Fruit fly (Drosophila melanogaster) whole organism, wandering third instar larva: ENCODE measurements around the gene nst.

Experiments used
- Abd-B ChIP-seq: fragments of >200 bp; optimal IDR thresholded peaks from 2 replicates; lab custom pipeline; 2017; ENCODE audit warnings: missing biosample characterization, missing genetic modification characterization
- CG32264 ChIP-seq: fragments of 200-800 bp; sonication (Bioruptor generic); optimal IDR thresholded peaks from 2 replicates; lab custom pipeline; 2016; ENCODE audit warnings: missing biosample characterization, missing genetic modification characterization
- CG9705 ChIP-seq: fragments of 200-800 bp; sonication (Bioruptor generic); optimal IDR thresholded peaks from 2 replicates; lab custom pipeline; 2018; ENCODE audit warnings: missing biosample characterization, mild to moderate bottlenecking, missing genetic modification characterization
- CrebA ChIP-seq: fragments of 200-800 bp; sonication (Bioruptor generic); optimal IDR thresholded peaks from 2 replicates; lab custom pipeline; 2016; ENCODE audit warnings: missing biosample characterization, mild to moderate bottlenecking, missing genetic modification characterization, borderline replicate concordance
- Dfd ChIP-seq: fragments of >200 bp; optimal IDR thresholded peaks from 2 replicates; lab custom pipeline; 2017; ENCODE audit warnings: missing biosample characterization, missing genetic modification characterization
- Dif ChIP-seq: fragments of 200-275, 200-300 bp; sonication (Bioruptor generic); optimal IDR thresholded peaks from 2 replicates; lab custom pipeline; 2018; ENCODE audit warnings: missing biosample characterization, missing genetic modification characterization; ENCODE audit not compliant: partially characterized antibody
- GATAd ChIP-seq: sonication (Bioruptor generic); optimal IDR thresholded peaks from 2 replicates; lab custom pipeline; 2016; ENCODE audit warnings: missing biosample characterization, missing genetic modification characterization
- HLH106 ChIP-seq: fragments of 200-800 bp; optimal IDR thresholded peaks from 3 replicates; lab custom pipeline; 2019; ENCODE audit warnings: missing biosample characterization, mild to moderate bottlenecking, missing genetic modification characterization, moderate library complexity
- Hnf4 ChIP-seq: fragments of 200-800 bp; sonication (Bioruptor generic); optimal IDR thresholded peaks from 2 replicates; lab custom pipeline; 2016; ENCODE audit warnings: missing biosample characterization, mild to moderate bottlenecking, missing genetic modification characterization
- Hr83 ChIP-seq: fragments of 200-300 bp; sonication (Bioruptor generic); optimal IDR thresholded peaks from 2 replicates; lab custom pipeline; 2016; ENCODE audit warnings: missing biosample characterization, mild to moderate bottlenecking, missing genetic modification characterization, moderate library complexity; ENCODE audit not compliant: poor library complexity, severe bottlenecking
- Mio ChIP-seq: sonication (Bioruptor generic); optimal IDR thresholded peaks from 2 replicates; lab custom pipeline; 2016; ENCODE audit warnings: missing biosample characterization, missing genetic modification characterization
- N ChIP-seq: fragments of >200 bp; optimal IDR thresholded peaks from 2 replicates; lab custom pipeline; 2018; ENCODE audit warnings: missing biosample characterization, missing external identifiers, missing genetic modification characterization
- OdsH ChIP-seq: fragments of 200-800 bp; sonication (Bioruptor generic); optimal IDR thresholded peaks from 2 replicates; lab custom pipeline; 2016; ENCODE audit warnings: missing biosample characterization, mild to moderate bottlenecking, missing genetic modification characterization
- Rel ChIP-seq, 2 experiments: fragments of 200-800 bp; sonication (Bioruptor generic) in 1 of 2; optimal IDR thresholded peaks; 2 replicates in 1 of 2; 3 replicates in 1 of 2; lab custom pipeline; 2016 to 2019; ENCODE audit warnings: mild to moderate bottlenecking in 2 of 2, missing biosample characterization in 2 of 2, missing genetic modification characterization in 2 of 2, moderate library complexity in 1 of 2
- Sp1 ChIP-seq: fragments of 200-800 bp; sonication (Bioruptor generic); optimal IDR thresholded peaks from 3 replicates; lab custom pipeline; 2019; ENCODE audit warnings: missing biosample characterization, mild to moderate bottlenecking, missing genetic modification characterization, moderate library complexity
- Vsx2 ChIP-seq: fragments of 200-300, 225-300 bp; sonication (Bioruptor generic); optimal IDR thresholded peaks from 2 replicates; lab custom pipeline; 2018; ENCODE audit warnings: missing biosample characterization, missing genetic modification characterization; ENCODE audit not compliant: partially characterized antibody
- br ChIP-seq: fragments of 200-800 bp; sonication (Bioruptor generic); optimal IDR thresholded peaks from 2 replicates; lab custom pipeline; 2016; ENCODE audit warnings: missing biosample characterization, missing genetic modification characterization
- brk ChIP-seq: fragments of 200-800 bp; sonication (Bioruptor generic); optimal IDR thresholded peaks from 2 replicates; lab custom pipeline; 2016; ENCODE audit warnings: missing biosample characterization, mild to moderate bottlenecking, missing genetic modification characterization
- dl ChIP-seq, 2 experiments: fragments of 175-275, 200-275 bp in 1 of 2; fragments of 200-275 bp in 1 of 2; sonication (Bioruptor generic); optimal IDR thresholded peaks; lab custom pipeline; 2018; ENCODE audit warnings: mild to moderate bottlenecking in 2 of 2, missing biosample characterization in 2 of 2, missing genetic modification characterization in 2 of 2, moderate library complexity in 2 of 2; ENCODE audit not compliant: partially characterized antibody in 2 of 2, insufficient read depth in 1 of 2
- dsf ChIP-seq: sonication (Bioruptor generic); optimal IDR thresholded peaks from 2 replicates; lab custom pipeline; 2016; ENCODE audit warnings: missing biosample characterization, missing genetic modification characterization, borderline replicate concordance
- foxo ChIP-seq, 2 experiments: fragments of 200-800 bp; sonication (Bioruptor generic); optimal IDR thresholded peaks; 2 replicates in 1 of 2; 3 replicates in 1 of 2; lab custom pipeline; 2016 to 2017; ENCODE audit warnings: missing biosample characterization in 2 of 2, missing genetic modification characterization in 2 of 2
- fru ChIP-seq: fragments of 200-800 bp; sonication (Bioruptor generic); optimal IDR thresholded peaks from 3 replicates; lab custom pipeline; 2016; ENCODE audit warnings: missing biosample characterization, mild to moderate bottlenecking, missing genetic modification characterization
- h ChIP-seq: fragments of 200-800 bp; sonication (Bioruptor generic); optimal IDR thresholded peaks from 3 replicates; lab custom pipeline; 2016; ENCODE audit warnings: missing biosample characterization, mild to moderate bottlenecking, missing genetic modification characterization
- jim ChIP-seq: fragments of 175-275, 200-325 bp; sonication (Bioruptor generic); optimal IDR thresholded peaks from 2 replicates; lab custom pipeline; 2016; ENCODE audit warnings: missing biosample characterization, mild to moderate bottlenecking, missing genetic modification characterization
- lola ChIP-seq: fragments of >200 bp; optimal IDR thresholded peaks from 2 replicates; lab custom pipeline; 2017; ENCODE audit warnings: missing biosample characterization, missing genetic modification characterization
- pan ChIP-seq: fragments of >200 bp; optimal IDR thresholded peaks from 2 replicates; lab custom pipeline; 2017
- psq ChIP-seq: fragments of 200-800 bp; sonication (Bioruptor generic); optimal IDR thresholded peaks from 3 replicates; lab custom pipeline; 2017; ENCODE audit warnings: missing biosample characterization, mild to moderate bottlenecking, missing genetic modification characterization, moderate library complexity
- sv ChIP-seq: fragments of 200-800 bp; sonication (Bioruptor generic); optimal IDR thresholded peaks from 3 replicates; lab custom pipeline; 2016; ENCODE audit warnings: missing biosample characterization, missing genetic modification characterization
- tai ChIP-seq: sonication (Bioruptor generic); optimal IDR thresholded peaks from 2 replicates; lab custom pipeline; 2016; ENCODE audit warnings: missing biosample characterization, missing genetic modification characterization
- usp ChIP-seq: fragments of >200 bp; optimal IDR thresholded peaks from 2 replicates; lab custom pipeline; 2017; ENCODE audit warnings: missing biosample characterization, missing genetic modification characterization
- woc ChIP-seq: sonication (Bioruptor generic); optimal IDR thresholded peaks from 2 replicates; lab custom pipeline; 2016; ENCODE audit warnings: missing biosample characterization, mild to moderate bottlenecking, missing genetic modification characterization

Gene nst

dm6 chr3L:12519315-12519714 lies 10.7 kb downstream of the nst start:
- TF ChIP-seq Sp1 (GFP tag; lab: Kevin White, UChicago): no peak
- TF ChIP-seq Dif: peak; percentile 8
- peak; percentile 25 for TF ChIP-seq h (GFP tag; lab: Kevin White, UChicago)
- no peak for TF ChIP-seq Rel (GFP tag; optimal IDR thresholded peaks at IDR 0.05; lab: Kevin White, UChicago)
- TF ChIP-seq Rel (tag; optimal IDR thresholded peaks at IDR 0.05; lab: Kevin White, UChicago): peak; percentile 38
- no peak for TF ChIP-seq Dfd (GFP tag; lab: Kevin White, UChicago)
- no peak for TF ChIP-seq br (GFP tag; lab: Kevin White, UChicago)

- TF ChIP-seq br (GFP tag; lab: Kevin White, UChicago): no peak
- no peak for TF ChIP-seq Abd-B (GFP tag; lab: Kevin White, UChicago)
- peak; percentile 92 for TF ChIP-seq Dfd (GFP tag; lab: Kevin White, UChicago)
- no peak for TF ChIP-seq Hnf4 (GFP tag; lab: Kevin White, UChicago)
- no peak for TF ChIP-seq Vsx2 (GFP tag; lab: Kevin White, UChicago)
- TF ChIP-seq, all 38 proteins: peak for 1
These were observed 12.3 kb downstream of the nst start for dm6 chr3L:12517443-12518209.

- no peak for TF ChIP-seq CrebA (GFP tag; lab: Kevin White, UChicago)
- no peak for TF ChIP-seq N (GFP tag; lab: Kevin White, UChicago)
- TF ChIP-seq Rel (GFP tag; optimal IDR thresholded peaks at IDR 0.05; lab: Kevin White, UChicago): no peak
- TF ChIP-seq Rel (tag; optimal IDR thresholded peaks at IDR 0.05; lab: Kevin White, UChicago): no peak
- no peak for TF ChIP-seq tai (GFP tag; lab: Kevin White, UChicago)
- no peak for TF ChIP-seq Dfd (GFP tag; lab: Kevin White, UChicago)
- peak; percentile 96 for TF ChIP-seq fru (GFP tag; lab: Kevin White, UChicago)
- peak; percentile 24 for TF ChIP-seq OdsH (GFP tag; lab: Kevin White, UChicago)
- TF ChIP-seq Hr83 (GFP tag; lab: Kevin White, UChicago): no peak
- TF ChIP-seq psq (GFP tag; lab: Kevin White, UChicago): peak; percentile 3
- no peak for TF ChIP-seq brk (GFP tag; lab: Kevin White, UChicago)
- no peak for TF ChIP-seq dsf
- peak in 1 of 2 experiments; percentile 1 for TF ChIP-seq dl (GFP tag; optimal IDR thresholded peaks at IDR 0.05; lab: Kevin White, UChicago; ENCODE audit: insufficient read depth in 1 of 2, partially characterized antibody in 2 of 2)
- no peak for TF ChIP-seq Mio (GFP tag; lab: Kevin White, UChicago)
- no peak for TF ChIP-seq lola (GFP tag; lab: Kevin White, UChicago)
- no peak for TF ChIP-seq sv (GFP tag; lab: Kevin White, UChicago)
- peak; percentile 30 for TF ChIP-seq Dif
- TF ChIP-seq Abd-B (GFP tag; lab: Kevin White, UChicago): no peak
- no peak for TF ChIP-seq HLH106 (tag; lab: Kevin White, UChicago)
- no peak for TF ChIP-seq jim (GFP tag; lab: Kevin White, UChicago)
- peak; percentile 32 for TF ChIP-seq Sp1 (GFP tag; lab: Kevin White, UChicago)
- no peak for TF ChIP-seq pan (lab: Kevin White, UChicago)
- TF ChIP-seq h (GFP tag; lab: Kevin White, UChicago): no peak
- no peak for TF ChIP-seq usp
- TF ChIP-seq Hnf4 (GFP tag; lab: Kevin White, UChicago): no peak
- TF ChIP-seq foxo (GFP tag; optimal IDR thresholded peaks at IDR 0.05; lab: Kevin White, UChicago): no peak
- TF ChIP-seq woc: no peak
- TF ChIP-seq GATAd (GFP tag; lab: Kevin White, UChicago): no peak
- no peak for TF ChIP-seq br (GFP tag; lab: Kevin White, UChicago)
- TF ChIP-seq CG32264 (GFP tag; lab: Kevin White, UChicago): no peak
- TF ChIP-seq CG9705: no peak
These were observed 14.1 kb downstream of the nst start for dm6 chr3L:12515691-12516455.
